Worm (Caenorhabditis elegans): ENCODE measurements around the gene C15H11.11.

DNA sequence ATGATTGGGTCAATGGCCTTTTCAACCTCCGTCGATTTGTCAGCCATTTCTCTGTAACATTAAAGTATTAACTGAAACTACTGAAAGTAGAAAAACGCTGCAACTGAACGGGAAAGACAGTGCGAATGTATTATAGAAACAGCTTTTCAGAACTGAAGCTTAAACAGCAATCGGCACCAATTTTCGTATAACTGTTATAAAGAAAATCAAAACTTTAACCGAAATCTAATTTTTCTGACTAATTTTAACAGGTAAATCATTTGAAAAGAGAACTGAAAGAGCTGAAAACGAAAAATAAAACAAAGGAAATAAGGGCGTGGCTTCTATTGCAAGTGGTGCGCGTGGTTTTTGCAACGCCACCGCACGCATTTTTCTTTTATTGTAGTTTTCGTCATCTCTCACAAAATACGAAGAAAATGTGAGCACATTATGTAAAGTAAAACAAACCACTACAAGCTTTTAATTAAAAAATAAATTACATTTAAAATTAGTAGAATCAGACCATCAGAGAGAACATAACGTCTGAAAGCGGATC, 9.7 kb downstream of the C15H11.11 start, which contains the start of gene rrsr-1:
- TF ChIP-seq tbx-8 (GFP tag; optimal IDR thresholded peaks at IDR 0.05): no peak
- TF ChIP-seq lin-13 (tag; optimal IDR thresholded peaks at IDR 0.05): no peak
- no peak for TF ChIP-seq nhr-28 (tag; optimal IDR thresholded peaks at IDR 0.05)
- TF ChIP-seq lsy-2 (tag; optimal IDR thresholded peaks at IDR 0.05): peak; percentile 18
- TF ChIP-seq ztf-11 (tag; optimal IDR thresholded peaks at IDR 0.05): no peak

All from whole organism, mixed stage, embryonic.